Worm (Caenorhabditis elegans) whole organism, L4/young adult: ENCODE results near the gene cpg-18.

Experiments used
- W03F9.2 ChIP-seq: fragments of 150-350 bp; optimal IDR thresholded peaks from 2 replicates; lab custom pipeline; 2014; ENCODE audit warnings: missing biosample characterization, missing genetic modification characterization
- dao-5 ChIP-seq: sonication (generic microtip); optimal IDR thresholded peaks from 2 replicates; lab custom pipeline; 2016; ENCODE audit warnings: missing genotype, missing genetic modification characterization, moderate library complexity, missing compliant biosample characterization
- him-1 ChIP-seq: sonication (generic microtip); optimal IDR thresholded peaks from 2 replicates; lab custom pipeline; 2016; ENCODE audit warnings: missing genotype, missing genetic modification reagents, missing genetic modification characterization, missing compliant biosample characterization

- TF ChIP-seq dao-5 (tag; lab: Kevin White, UChicago): no peak
- no peak for TF ChIP-seq him-1
- no peak for TF ChIP-seq W03F9.2 (tag; lab: Kevin White, UChicago)
Measured at ce11 chrIV:5703443-5703842, 31.4 kb upstream of the cpg-18 start, which contains the start of the genes C55C3.73 and perm-5.
